Fruit fly (Drosophila melanogaster) whole organism, adult: ENCODE results near the gene Akap200.

Experiments
- CG11617 ChIP-seq: fragments of 200-800 bp; sonication (Bioruptor generic); optimal IDR thresholded peaks from 2 replicates; lab custom pipeline; 2017; ENCODE audit warnings: mild to moderate bottlenecking, missing biosample characterization, missing genetic modification reagents, missing genetic modification characterization
- CG12768 ChIP-seq: fragments of 200-800 bp; sonication (Bioruptor generic); optimal IDR thresholded peaks from 2 replicates; lab custom pipeline; 2017; ENCODE audit warnings: missing biosample characterization, missing genetic modification characterization, mild to moderate bottlenecking, moderate library complexity, missing genetic modification reagents
- CG14711 ChIP-seq: fragments of 200-800 bp; sonication (Bioruptor generic); optimal IDR thresholded peaks from 2 replicates; lab custom pipeline; 2018; ENCODE audit warnings: missing biosample characterization, mild to moderate bottlenecking, missing genetic modification characterization, moderate library complexity
- CG1620 ChIP-seq: fragments of 200-800 bp; sonication (Bioruptor generic); optimal IDR thresholded peaks from 2 replicates; lab custom pipeline; 2016; ENCODE audit warnings: missing biosample characterization, missing genetic modification characterization
- CG33017 ChIP-seq: fragments of 200-800 bp; sonication (Bioruptor generic); optimal IDR thresholded peaks from 2 replicates; lab custom pipeline; 2018; ENCODE audit warnings: missing biosample characterization, mild to moderate bottlenecking, missing genetic modification characterization, moderate library complexity
- CG5204 ChIP-seq: fragments of 200-800 bp; sonication (Bioruptor generic); optimal IDR thresholded peaks from 2 replicates; lab custom pipeline; 2016; ENCODE audit warnings: missing biosample characterization, missing genetic modification characterization
- CG7045 ChIP-seq: fragments of 200-800 bp; sonication (Bioruptor generic); optimal IDR thresholded peaks from 2 replicates; lab custom pipeline; 2017; ENCODE audit warnings: missing biosample characterization, mild to moderate bottlenecking, missing genetic modification characterization
- CG7101 ChIP-seq: fragments of 200-800 bp; sonication (Bioruptor generic); optimal IDR thresholded peaks from 2 replicates; lab custom pipeline; 2018; ENCODE audit warnings: missing biosample characterization, mild to moderate bottlenecking, missing genetic modification characterization, moderate library complexity
- Clk ChIP-seq: fragments of 200-800 bp; sonication (Bioruptor generic); optimal IDR thresholded peaks from 2 replicates; lab custom pipeline; 2017; ENCODE audit warnings: missing biosample characterization, missing genetic modification characterization
- Crg-1 ChIP-seq: fragments of 200-800 bp; sonication (Bioruptor generic); optimal IDR thresholded peaks from 2 replicates; lab custom pipeline; 2016; ENCODE audit warnings: missing biosample characterization, missing genetic modification characterization
- Hr96 ChIP-seq: fragments of 200-800 bp; sonication (Bioruptor generic); optimal IDR thresholded peaks from 2 replicates; lab custom pipeline; 2016; ENCODE audit warnings: missing biosample characterization, missing genetic modification characterization
- Mnt ChIP-seq: fragments of 200-800 bp; sonication (Bioruptor generic); optimal IDR thresholded peaks from 2 replicates; lab custom pipeline; 2016; ENCODE audit warnings: missing biosample characterization, mild to moderate bottlenecking, missing genetic modification characterization
- bab1 ChIP-seq: fragments of 200-800 bp; sonication (Bioruptor generic); optimal IDR thresholded peaks from 3 replicates; lab custom pipeline; 2019; ENCODE audit warnings: missing biosample characterization, mild to moderate bottlenecking, missing genetic modification characterization, moderate library complexity
- cic ChIP-seq: fragments of 200-800 bp; sonication (Bioruptor generic); optimal IDR thresholded peaks from 2 replicates; lab custom pipeline; 2017; ENCODE audit warnings: missing biosample characterization, mild to moderate bottlenecking, missing genetic modification characterization, moderate library complexity
- cnc ChIP-seq, 2 experiments: fragments of >200 bp; optimal IDR thresholded peaks; 2 replicates each; lab custom pipeline; 2017
- kay ChIP-seq: fragments of 200-800 bp; sonication (Bioruptor generic); peaks from one replicate; lab custom pipeline; 2016; ENCODE audit warnings: missing biosample characterization, missing genetic modification characterization, borderline replicate concordance
- ovo ChIP-seq: fragments of 200-800 bp; sonication (Bioruptor generic); optimal IDR thresholded peaks from 2 replicates; lab custom pipeline; 2016; ENCODE audit warnings: missing biosample characterization, missing genetic modification characterization
- pad ChIP-seq: fragments of 200-800 bp; sonication (Bioruptor generic); optimal IDR thresholded peaks from 3 replicates; lab custom pipeline; 2017; ENCODE audit warnings: missing biosample characterization, missing genetic modification characterization, mild to moderate bottlenecking, moderate library complexity, missing genetic modification reagents
- tj ChIP-seq: fragments of 200-800 bp; sonication (Bioruptor generic); optimal IDR thresholded peaks from 3 replicates; lab custom pipeline; 2017; ENCODE audit warnings: missing biosample characterization, mild to moderate bottlenecking, missing genetic modification characterization, moderate library complexity
- toe ChIP-seq: fragments of 200-800 bp; sonication (Bioruptor generic); optimal IDR thresholded peaks from 2 replicates; lab custom pipeline; 2016; ENCODE audit warnings: missing biosample characterization, missing genetic modification characterization

Akap200 gene

dm6 chr2L:8473448-8473847 lies 58.0 kb downstream of the Akap200 start:
- TF ChIP-seq cic (GFP tag; lab: Kevin White, UChicago) (no peak), CG1620 (GFP tag; lab: Kevin White, UChicago) (no peak), kay (GFP tag; lab: Kevin White, UChicago) (no peak), tj (GFP tag; lab: Kevin White, UChicago) (no peak), CG12768 (no peak), CG7101 (tag; lab: Kevin White, UChicago) (no peak), Clk (GFP tag; lab: Kevin White, UChicago) (no peak), toe (GFP tag; lab: Kevin White, UChicago) (no peak), CG5204 (GFP tag; lab: Kevin White, UChicago) (no peak), ovo (no peak), CG33017 (tag; lab: Kevin White, UChicago) (no peak), Mnt (GFP tag; lab: Kevin White, UChicago) (no peak), CG11617 (GFP tag; lab: Kevin White, UChicago) (no peak), bab1 (no peak), pad (GFP tag; lab: Kevin White, UChicago) (no peak), Crg-1 (GFP tag; lab: Kevin White, UChicago) (no peak), CG7045 (no peak), CG14711 (tag; lab: Kevin White, UChicago) (no peak), Hr96 (GFP tag; lab: Kevin White, UChicago) (no peak)

DNA sequence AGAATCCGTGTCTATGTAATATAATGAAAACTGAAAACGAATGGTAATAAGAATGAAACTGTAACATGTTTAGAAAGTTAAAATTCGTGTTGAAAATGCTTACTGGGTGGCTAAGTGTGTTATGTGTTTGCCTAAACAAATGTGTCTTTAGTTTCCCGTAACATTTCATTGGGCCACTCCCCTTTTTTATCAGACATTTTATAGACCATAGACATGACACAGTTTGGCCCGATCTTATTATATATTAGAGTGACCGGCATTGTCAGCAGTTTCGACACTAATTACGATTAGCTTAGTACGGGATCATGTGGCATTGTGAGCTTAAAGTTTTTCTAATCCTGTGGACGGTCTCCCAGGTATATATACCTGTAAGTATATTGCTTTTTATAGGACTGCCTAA lies 61.6 kb downstream of the Akap200 start, which contains the start of gene CheA29a:
Gene CheA29a, plus strand, starts transcription at position 301 of the 400 bp plus-strand sequence.
- TF ChIP-seq ovo (no peak), cic (GFP tag; lab: Kevin White, UChicago) (no peak), pad (GFP tag; lab: Kevin White, UChicago) (no peak)

- TF ChIP-seq pad (GFP tag; lab: Kevin White, UChicago) (no peak), CG33017 (tag; lab: Kevin White, UChicago) (no peak), cic (GFP tag; lab: Kevin White, UChicago) (no peak), CG7101 (tag; lab: Kevin White, UChicago) (no peak), Hr96 (GFP tag; lab: Kevin White, UChicago) (no peak), CG11617 (GFP tag; lab: Kevin White, UChicago) (no peak), CG7045 (no peak), CG5204 (GFP tag; lab: Kevin White, UChicago) (no peak), tj (GFP tag; lab: Kevin White, UChicago) (no peak), Mnt (GFP tag; lab: Kevin White, UChicago) (no peak), kay (GFP tag; lab: Kevin White, UChicago) (no peak), toe (GFP tag; lab: Kevin White, UChicago) (no peak), Crg-1 (GFP tag; lab: Kevin White, UChicago) (no peak)
These were observed 62.5 kb downstream of the Akap200 start for dm6 chr2L:8477971-8478370.

- TF ChIP-seq CG1620 (GFP tag; lab: Kevin White, UChicago) = no peak
- TF ChIP-seq pad (GFP tag; lab: Kevin White, UChicago) = no peak
- TF ChIP-seq CG12768 = no peak
- no peak for TF ChIP-seq bab1
- TF ChIP-seq Mnt (GFP tag; lab: Kevin White, UChicago) = no peak
- no peak for TF ChIP-seq CG11617 (GFP tag; lab: Kevin White, UChicago)
- TF ChIP-seq CG5204 (GFP tag; lab: Kevin White, UChicago) = no peak
- TF ChIP-seq tj (GFP tag; lab: Kevin White, UChicago) = no peak
- no peak for TF ChIP-seq CG7045
These were observed 62.9 kb downstream of the Akap200 start for dm6 chr2L:8478379-8478778.

DNA sequence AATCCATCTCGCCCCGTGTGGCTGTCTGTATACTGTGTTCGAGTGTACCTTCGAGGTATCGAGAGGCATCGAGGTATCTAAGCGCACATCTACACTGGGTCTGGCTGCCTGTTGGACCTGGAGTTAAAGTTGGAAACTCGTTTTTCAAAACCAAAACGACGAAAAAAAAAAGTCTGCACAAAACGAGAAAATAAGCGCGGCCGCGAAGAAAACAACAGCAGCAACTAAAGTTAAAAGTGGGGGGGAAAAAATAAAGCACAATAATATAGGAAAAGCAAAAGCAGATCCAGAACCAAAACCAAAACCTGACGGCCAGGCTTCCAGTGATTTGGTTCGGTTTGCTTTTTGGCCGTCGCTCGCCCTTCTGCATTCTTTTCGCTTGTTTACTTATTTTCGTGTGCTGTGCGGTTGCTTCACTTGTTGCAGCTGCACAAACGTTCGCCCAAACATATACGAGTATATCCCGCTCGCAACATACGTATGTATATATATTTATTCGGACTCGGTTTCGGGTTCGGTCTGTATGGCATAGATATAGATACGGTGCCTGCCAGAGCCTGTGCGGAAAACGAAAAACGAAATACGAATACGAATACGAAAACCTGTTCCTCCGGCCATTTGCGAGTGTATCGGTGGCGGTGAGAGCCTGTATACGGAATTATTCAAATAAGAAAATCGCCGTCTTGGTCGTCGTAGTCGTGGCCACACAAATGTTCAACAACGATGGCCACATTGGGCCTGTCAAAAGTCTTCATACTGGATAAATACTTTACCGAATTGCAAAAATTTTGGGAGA lies 63.6 kb downstream of the Akap200 start:
- TF ChIP-seq Crg-1 (GFP tag; lab: Kevin White, UChicago) (no peak), kay (GFP tag; lab: Kevin White, UChicago) (no peak), Clk (GFP tag; lab: Kevin White, UChicago) (no peak), bab1 (no peak), CG1620 (GFP tag; lab: Kevin White, UChicago) (no peak), CG33017 (tag; lab: Kevin White, UChicago) (no peak), CG5204 (GFP tag; lab: Kevin White, UChicago) (no peak), cnc (optimal IDR thresholded peaks at IDR 0.05; lab: Kevin White, UChicago) (no peak), ovo (no peak), CG7045 (no peak), CG7101 (tag; lab: Kevin White, UChicago) (no peak), Mnt (GFP tag; lab: Kevin White, UChicago) (no peak)

DNA sequence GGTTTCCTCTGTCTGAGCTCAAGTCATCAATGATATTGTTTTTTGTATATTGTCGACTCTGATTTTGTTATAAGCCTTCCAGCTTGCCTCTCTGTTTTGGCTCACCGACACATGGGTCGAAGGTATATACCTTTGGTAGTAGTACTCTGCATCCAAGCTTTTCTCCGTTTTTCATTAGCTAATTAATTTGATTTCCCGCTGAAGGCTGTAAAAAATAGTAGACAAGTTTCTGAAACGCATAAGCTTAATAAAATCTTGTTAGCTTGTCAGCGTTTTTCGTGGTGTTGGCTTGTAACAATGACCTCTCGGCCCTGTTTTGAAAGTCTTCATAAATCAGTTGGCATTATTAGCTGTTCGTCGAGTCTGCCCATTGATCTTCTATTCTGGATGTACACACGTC lies 65.3 kb downstream of the Akap200 start:
- no peak for TF ChIP-seq ovo
- no peak for TF ChIP-seq CG5204 (GFP tag; lab: Kevin White, UChicago)
- TF ChIP-seq CG7101 (tag; lab: Kevin White, UChicago) = no peak
- no peak for TF ChIP-seq toe (GFP tag; lab: Kevin White, UChicago)
- TF ChIP-seq Crg-1 (GFP tag; lab: Kevin White, UChicago) = no peak
- TF ChIP-seq CG11617 (GFP tag; lab: Kevin White, UChicago) = no peak
- no peak for TF ChIP-seq Mnt (GFP tag; lab: Kevin White, UChicago)
- peak; percentile 17 for TF ChIP-seq kay (GFP tag; lab: Kevin White, UChicago)
